Worm (Caenorhabditis elegans) whole organism, L1 larva: ENCODE results near the gene T07E3.4.

Source experiments
- C34B4.2 ChIP-seq: sonication (generic microtip); optimal IDR thresholded peaks from 2 replicates; lab custom pipeline; 2017; ENCODE audit warnings: mild to moderate bottlenecking, missing genetic modification characterization, missing compliant biosample characterization
- F16B12.6 ChIP-seq: fragments of 150-350 bp; optimal IDR thresholded peaks from 2 replicates; lab custom pipeline; 2014; ENCODE audit warnings: missing biosample characterization, missing genetic modification characterization
- ama-1 ChIP-seq: fragments of 150-350 bp; optimal IDR thresholded peaks from 2 replicates; lab custom pipeline; 2014
- ceh-8 ChIP-seq: fragments of 200-800 bp; sonication (Bioruptor generic); optimal IDR thresholded peaks from 2 replicates; lab custom pipeline; 2018; ENCODE audit warnings: mild to moderate bottlenecking, missing genetic modification characterization, moderate library complexity, missing compliant biosample characterization
- ceh-82 ChIP-seq, 3 experiments: fragments of 150-350 bp in 1 of 3; sonication (generic microtip) in 2 of 3; optimal IDR thresholded peaks; 2 replicates each; lab custom pipeline; 2014 to 2017; ENCODE audit warnings: missing biosample characterization in 3 of 3, missing genetic modification characterization in 3 of 3
- ceh-90 ChIP-seq: sonication (generic microtip); optimal IDR thresholded peaks from 2 replicates; lab custom pipeline; 2016; ENCODE audit warnings: missing genetic modification characterization, missing compliant biosample characterization
- dpl-1 ChIP-seq, 3 experiments: fragments of 150-350 bp in 2 of 3; sonication (generic microtip) in 1 of 3; optimal IDR thresholded peaks; 2 replicates each; lab custom pipeline; 2014 to 2017; ENCODE audit warnings: missing biosample characterization in 3 of 3, missing genetic modification characterization in 3 of 3, missing genetic modification reagents in 3 of 3
- dsc-1 ChIP-seq: sonication (generic microtip); optimal IDR thresholded peaks from 2 replicates; lab custom pipeline; 2016; ENCODE audit warnings: mild to moderate bottlenecking, missing genetic modification characterization, missing compliant biosample characterization
- efl-1 ChIP-seq, 4 experiments: fragments of 150-350 bp; optimal IDR thresholded peaks in 3 of 4; peaks in 1 of 4; 1 replicate in 1 of 4; 2 replicates in 3 of 4; lab custom pipeline; 2014; ENCODE audit warnings: missing biosample characterization in 2 of 4, missing genetic modification characterization in 2 of 4, missing genetic modification reagents in 2 of 4
- egl-13 ChIP-seq: sonication (generic microtip); optimal IDR thresholded peaks from 2 replicates; lab custom pipeline; 2016; ENCODE audit warnings: missing genotype, missing genetic modification reagents, missing genetic modification characterization, missing compliant biosample characterization
- elt-2 ChIP-seq: sonication (generic microtip); optimal IDR thresholded peaks from 2 replicates; lab custom pipeline; 2016; ENCODE audit warnings: missing genetic modification characterization, mild to moderate bottlenecking, inconsistent platforms, missing compliant biosample characterization, missing genetic modification reagents
- elt-3 ChIP-seq, 6 experiments: fragments of 150-350 bp in 1 of 6; sonication (generic microtip); optimal IDR thresholded peaks; 2 replicates each; lab custom pipeline; 2017 to 2018; ENCODE audit warnings: missing biosample characterization in 6 of 6, missing genetic modification characterization in 6 of 6, inconsistent platforms in 1 of 6
- fkh-10 ChIP-seq: sonication (generic microtip); optimal IDR thresholded peaks from 2 replicates; lab custom pipeline; 2017; ENCODE audit warnings: missing biosample characterization, missing genetic modification reagents, missing genetic modification characterization
- fkh-4 ChIP-seq: sonication (generic microtip); optimal IDR thresholded peaks from 2 replicates; lab custom pipeline; 2016; ENCODE audit warnings: missing compliant biosample characterization, missing genetic modification characterization, borderline replicate concordance
- fkh-8 ChIP-seq: sonication (generic microtip); optimal IDR thresholded peaks from 2 replicates; lab custom pipeline; 2016; ENCODE audit warnings: mild to moderate bottlenecking, missing genetic modification characterization, missing compliant biosample characterization
- fos-1 ChIP-seq: fragments of 150-350 bp; optimal IDR thresholded peaks from 2 replicates; lab custom pipeline; 2014; ENCODE audit warnings: missing biosample characterization, missing genetic modification characterization
- grh-1 ChIP-seq: fragments of 200-800 bp; sonication (Bioruptor generic); IDR thresholded peaks from 2 replicates; pipeline ENCODE4 v1.3.6; 2022; ENCODE audit warnings: missing genetic modification reagents, missing genetic modification characterization, missing compliant biosample characterization
- hlh-17 ChIP-seq: fragments of 200-800 bp; sonication (Bioruptor generic); optimal IDR thresholded peaks from 2 replicates; lab custom pipeline; 2018; ENCODE audit warnings: missing genetic modification characterization, mild to moderate bottlenecking, missing compliant biosample characterization, moderate library complexity, borderline replicate concordance
- hlh-4 ChIP-seq: sonication (generic microtip); optimal IDR thresholded peaks from 2 replicates; lab custom pipeline; 2016; ENCODE audit warnings: mild to moderate bottlenecking, missing genetic modification characterization, missing compliant biosample characterization
- jun-1 ChIP-seq: fragments of 150-350 bp; optimal IDR thresholded peaks from 2 replicates; lab custom pipeline; 2014; ENCODE audit warnings: missing biosample characterization, missing genetic modification reagents, missing genetic modification characterization
- lin-13 ChIP-seq: fragments of 150-350 bp; optimal IDR thresholded peaks from 2 replicates; lab custom pipeline; 2014; ENCODE audit warnings: missing biosample characterization, missing genetic modification reagents, missing genetic modification characterization
- lin-15B ChIP-seq: fragments of 150-350 bp; sonication (generic microtip); optimal IDR thresholded peaks from 3 replicates; lab custom pipeline; 2014; ENCODE audit warnings: missing biosample characterization, missing genetic modification characterization
- lin-35 ChIP-seq, 2 experiments: fragments of 150-350 bp; optimal IDR thresholded peaks; 2 replicates each; lab custom pipeline; 2014; ENCODE audit warnings: missing biosample characterization in 2 of 2, missing genetic modification characterization in 2 of 2, missing genetic modification reagents in 2 of 2
- lin-39 ChIP-seq: fragments of 150-350 bp; optimal IDR thresholded peaks from 2 replicates; lab custom pipeline; 2014; ENCODE audit warnings: missing biosample characterization, missing genetic modification reagents, missing genetic modification characterization
- lir-3 ChIP-seq: sonication (generic microtip); optimal IDR thresholded peaks from 2 replicates; lab custom pipeline; 2016; ENCODE audit warnings: mild to moderate bottlenecking, missing genetic modification characterization, moderate library complexity, missing compliant biosample characterization; ENCODE audit not compliant: poor library complexity
- mab-9 ChIP-seq: fragments of 200-800 bp; sonication (Bioruptor generic); IDR thresholded peaks from 2 replicates; pipeline ENCODE4 v1.3.6; 2022; ENCODE audit warnings: missing genetic modification reagents, missing genetic modification characterization, missing compliant biosample characterization
- mep-1 ChIP-seq: fragments of 150-350 bp; optimal IDR thresholded peaks from 2 replicates; lab custom pipeline; 2014; ENCODE audit warnings: missing biosample characterization, missing genetic modification characterization
- nhr-12 ChIP-seq: sonication (generic microtip); optimal IDR thresholded peaks from 2 replicates; lab custom pipeline; 2017; ENCODE audit warnings: missing biosample characterization, missing genetic modification characterization
- nhr-28 ChIP-seq: fragments of 150-350 bp; optimal IDR thresholded peaks from 2 replicates; lab custom pipeline; 2014; ENCODE audit warnings: missing biosample characterization, missing genetic modification characterization
- nhr-47 ChIP-seq: sonication (generic microtip); optimal IDR thresholded peaks from 2 replicates; lab custom pipeline; 2016; ENCODE audit warnings: mild to moderate bottlenecking, missing genetic modification characterization, moderate library complexity, missing compliant biosample characterization
- nhr-71 ChIP-seq: sonication (generic microtip); optimal IDR thresholded peaks from 2 replicates; lab custom pipeline; 2016; ENCODE audit warnings: mild to moderate bottlenecking, missing genetic modification characterization, moderate library complexity, missing compliant biosample characterization
- nhr-84 ChIP-seq: sonication (generic microtip); optimal IDR thresholded peaks from 2 replicates; lab custom pipeline; 2017; ENCODE audit warnings: missing biosample characterization, missing genetic modification characterization
- nhr-90 ChIP-seq: sonication (generic microtip); optimal IDR thresholded peaks from 2 replicates; lab custom pipeline; 2016; ENCODE audit warnings: mild to moderate bottlenecking, missing genetic modification characterization, missing compliant biosample characterization; ENCODE audit not compliant: poor library complexity
- pag-3 ChIP-seq: sonication (generic microtip); optimal IDR thresholded peaks from 2 replicates; lab custom pipeline; 2017; ENCODE audit warnings: missing genetic modification characterization, mild to moderate bottlenecking, missing compliant biosample characterization, antibody characterized with exemption, borderline replicate concordance; ENCODE audit not compliant: insufficient read depth
- pqm-1 ChIP-seq: sonication (generic microtip); optimal IDR thresholded peaks from 3 replicates; lab custom pipeline; 2017; ENCODE audit warnings: missing biosample characterization, missing genetic modification characterization
- sox-4 ChIP-seq: sonication (generic microtip); optimal IDR thresholded peaks from 2 replicates; lab custom pipeline; 2016; ENCODE audit warnings: missing genetic modification characterization, missing compliant biosample characterization
- sptf-1 ChIP-seq: fragments of 150-350 bp; optimal IDR thresholded peaks from 2 replicates; lab custom pipeline; 2014; ENCODE audit warnings: missing biosample characterization, missing genetic modification characterization
- sup-37 ChIP-seq: fragments of 200-800 bp; sonication (Bioruptor generic); optimal IDR thresholded peaks from 2 replicates; lab custom pipeline; 2018; ENCODE audit warnings: mild to moderate bottlenecking, missing genetic modification characterization, missing compliant biosample characterization
- swsn-7 ChIP-seq: sonication (generic microtip); optimal IDR thresholded peaks from 2 replicates; lab custom pipeline; 2016; ENCODE audit warnings: missing genetic modification characterization, missing compliant biosample characterization
- tbx-2 ChIP-seq: sonication (generic microtip); optimal IDR thresholded peaks from 2 replicates; lab custom pipeline; 2016; ENCODE audit warnings: missing genetic modification characterization, missing compliant biosample characterization
- unc-30 ChIP-seq: sonication (generic microtip); optimal IDR thresholded peaks from 2 replicates; lab custom pipeline; 2017; ENCODE audit warnings: missing biosample characterization, missing genetic modification characterization
- unc-98 ChIP-seq: fragments of 200-800 bp; sonication (Bioruptor generic); IDR thresholded peaks from 2 replicates; pipeline ENCODE4 v1.3.6; 2022; ENCODE audit warnings: missing genetic modification characterization, missing compliant biosample characterization
- xbp-1 ChIP-seq: sonication (generic microtip); optimal IDR thresholded peaks from 2 replicates; lab custom pipeline; 2016; ENCODE audit warnings: missing genetic modification characterization, missing compliant biosample characterization
- zag-1 ChIP-seq: fragments of 150-350 bp; optimal IDR thresholded peaks from 2 replicates; lab custom pipeline; 2014; ENCODE audit warnings: missing biosample characterization, missing genetic modification characterization
- ztf-11 ChIP-seq, 2 experiments: sonication (generic microtip); optimal IDR thresholded peaks; 2 replicates each; lab custom pipeline; 2016 to 2017; ENCODE audit warnings: missing genetic modification characterization in 2 of 2, missing biosample characterization in 1 of 2, missing compliant biosample characterization in 1 of 2
- ztf-4 ChIP-seq: fragments of 150-350 bp; optimal IDR thresholded peaks from 2 replicates; lab custom pipeline; 2014; ENCODE audit warnings: missing biosample characterization, missing genetic modification characterization

Gene T07E3.4

DNA sequence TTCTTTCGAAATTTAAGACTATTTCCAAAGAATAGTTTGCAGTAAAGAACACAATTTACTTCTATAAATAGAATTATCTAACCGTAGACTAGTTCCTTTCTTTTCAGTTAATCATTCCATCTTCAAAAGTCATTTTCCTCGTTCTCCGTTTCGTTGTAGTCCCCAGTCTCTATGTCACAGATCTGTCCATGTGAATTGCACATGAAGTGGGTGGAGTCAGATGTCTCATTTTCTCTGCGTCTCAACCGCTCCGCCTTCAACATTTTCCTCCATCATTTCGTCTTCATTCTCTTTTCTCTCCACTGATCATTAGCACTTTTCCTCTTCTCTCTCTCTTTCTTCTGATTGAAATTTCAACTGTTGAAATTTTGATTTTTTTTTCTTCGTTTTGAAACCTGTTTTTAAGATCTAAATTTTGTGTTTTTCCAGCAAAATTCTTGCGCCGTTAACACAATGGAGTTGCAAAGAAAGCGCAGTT, at the start of gene T07E3.4 (continued):
- no peak for TF ChIP-seq nhr-84 (tag; lab: Kevin White, UChicago)
- no peak for TF ChIP-seq ceh-8 (GFP tag; lab: Kevin White, UChicago)
- TF ChIP-seq lin-35 (GFP tag; optimal IDR thresholded peaks at IDR 0.05; lab: Kevin White, UChicago): peak; percentile 67 to 80
- no peak for TF ChIP-seq nhr-12 (tag; lab: Kevin White, UChicago)
- TF ChIP-seq tbx-2: peak; percentile 89
- no peak for TF ChIP-seq sup-37
- TF ChIP-seq mab-9: no peak
- peak; percentile 51 for TF ChIP-seq lin-13 (GFP tag; lab: Kevin White, UChicago)
- TF ChIP-seq ztf-11 (tag; optimal IDR thresholded peaks at IDR 0.05; lab: Kevin White, UChicago): no peak
- no peak for TF ChIP-seq zag-1 (tag; lab: Kevin White, UChicago)
- peak; percentile 84 for TF ChIP-seq nhr-90 (tag; lab: Kevin White, UChicago)
- TF ChIP-seq pqm-1 (tag; lab: Kevin White, UChicago): no peak
- no peak for TF ChIP-seq fkh-4 (tag; lab: Kevin White, UChicago)
- no peak for TF ChIP-seq unc-98 (GFP tag; lab: Robert Waterston, UW)
- peak; percentile 69 for TF ChIP-seq efl-1 (optimal IDR thresholded peaks at IDR 0.05; lab: Kevin White, UChicago)
- TF ChIP-seq efl-1 (GFP tag; optimal IDR thresholded peaks at IDR 0.05 in 1 of 2; lab: Kevin White, UChicago): peak; percentile 46 to 95
- TF ChIP-seq lir-3 (tag; lab: Kevin White, UChicago): peak; percentile 72
- no peak for TF ChIP-seq ceh-90 (tag; lab: Kevin White, UChicago)
- peak; percentile 76 for TF ChIP-seq lin-39
- TF ChIP-seq nhr-47 (tag; lab: Kevin White, UChicago): peak; percentile 84
- peak in 4 of 6 experiments; percentile 20 to 94 (median 68) for TF ChIP-seq elt-3 (tag; optimal IDR thresholded peaks at IDR 0.05; lab: Kevin White, UChicago)
- peak; percentile 82 for TF ChIP-seq swsn-7 (tag; lab: Kevin White, UChicago)
- peak; percentile 73 for TF ChIP-seq xbp-1 (tag; lab: Kevin White, UChicago)
- no peak for TF ChIP-seq sox-4 (tag; lab: Kevin White, UChicago)
- peak; percentile 44 for TF ChIP-seq ama-1 (lab: Kevin White, UChicago)
- TF ChIP-seq hlh-17 (GFP tag; lab: Kevin White, UChicago): no peak
- peak; percentile 97 for TF ChIP-seq nhr-71 (tag; lab: Kevin White, UChicago)
- TF ChIP-seq C34B4.2 (tag; lab: Kevin White, UChicago): no peak
- TF ChIP-seq ceh-82 (tag; optimal IDR thresholded peaks at IDR 0.05; lab: Kevin White, UChicago): peak; percentile 9 to 73 (median 72)
- peak; percentile 30 for TF ChIP-seq fkh-8 (tag; lab: Kevin White, UChicago)
- TF ChIP-seq jun-1 (tag; lab: Kevin White, UChicago): peak; percentile 77

ce11 chrIII:6848654-6849204, 49.1 kb upstream of the T07E3.4 start, which contains the start of gene dhhc-5:
TSS of gene dhhc-5 (minus strand) at chrIII:6849059.
- no peak for TF ChIP-seq egl-13
- no peak for TF ChIP-seq fkh-8 (tag; lab: Kevin White, UChicago)
- TF ChIP-seq elt-2 (tag; lab: Kevin White, UChicago): peak; percentile 68
- TF ChIP-seq dpl-1 (GFP tag; optimal IDR thresholded peaks at IDR 0.05; lab: Kevin White, UChicago): no peak
- TF ChIP-seq xbp-1 (tag; lab: Kevin White, UChicago): no peak
- TF ChIP-seq, all 84 proteins: peak for 1

- no peak for TF ChIP-seq lin-15B
- TF ChIP-seq nhr-28: no peak
- TF ChIP-seq nhr-71 (tag; lab: Kevin White, UChicago): peak; percentile 31
- TF ChIP-seq hlh-4 (tag; lab: Kevin White, UChicago): no peak
- TF ChIP-seq fkh-10 (GFP tag; lab: Kevin White, UChicago): no peak
- no peak for TF ChIP-seq mep-1 (tag; lab: Kevin White, UChicago)
- TF ChIP-seq dsc-1 (tag; lab: Kevin White, UChicago): no peak
- TF ChIP-seq zag-1 (tag; lab: Kevin White, UChicago): no peak
- no peak for TF ChIP-seq pag-3
- no peak for TF ChIP-seq sptf-1 (tag; lab: Kevin White, UChicago)
- TF ChIP-seq lin-35 (GFP tag; optimal IDR thresholded peaks at IDR 0.05; lab: Kevin White, UChicago): peak in 1 of 2 experiments; percentile 14
- peak; percentile 73 for TF ChIP-seq pqm-1 (tag; lab: Kevin White, UChicago)
- TF ChIP-seq unc-30 (tag; lab: Kevin White, UChicago): no peak
- no peak for TF ChIP-seq hlh-17 (GFP tag; lab: Kevin White, UChicago)
- no peak for TF ChIP-seq nhr-84 (tag; lab: Kevin White, UChicago)
- TF ChIP-seq elt-2 (tag; lab: Kevin White, UChicago): peak; percentile 92
- TF ChIP-seq fos-1: no peak
- no peak for TF ChIP-seq grh-1 (GFP tag; lab: Robert Waterston, UW)
- TF ChIP-seq tbx-2: no peak
- TF ChIP-seq ztf-4: no peak
- TF ChIP-seq ceh-8 (GFP tag; lab: Kevin White, UChicago): no peak
- no peak for TF ChIP-seq F16B12.6 (tag; lab: Kevin White, UChicago)
Measured at ce11 chrIII:6850255-6850654, 47.6 kb upstream of the T07E3.4 start, which contains the start of gene srv-1. TSS of gene srv-1 (plus strand) at chrIII:6850385.
